Worm (Caenorhabditis elegans) whole organism, L1 larva: ENCODE measurements around the gene irld-25.

Experiments used
- aly-2 ChIP-seq: fragments of 150-350 bp; optimal IDR thresholded peaks from 2 replicates; lab custom pipeline; 2014; ENCODE audit warnings: missing biosample characterization, missing genetic modification characterization
- blmp-1 ChIP-seq: fragments of 150-350 bp; optimal IDR thresholded peaks from 2 replicates; lab custom pipeline; 2014; ENCODE audit warnings: missing biosample characterization, missing genetic modification characterization
- ces-1 ChIP-seq: fragments of 150-350 bp; optimal IDR thresholded peaks from 2 replicates; lab custom pipeline; 2014; ENCODE audit warnings: missing biosample characterization, missing genetic modification reagents, missing genetic modification characterization
- efl-1 ChIP-seq, 4 experiments: fragments of 150-350 bp; optimal IDR thresholded peaks in 3 of 4; peaks in 1 of 4; 1 replicate in 1 of 4; 2 replicates in 3 of 4; lab custom pipeline; 2014; ENCODE audit warnings: missing biosample characterization in 2 of 4, missing genetic modification characterization in 2 of 4, missing genetic modification reagents in 2 of 4
- unc-30 ChIP-seq: sonication (generic microtip); optimal IDR thresholded peaks from 2 replicates; lab custom pipeline; 2017; ENCODE audit warnings: missing biosample characterization, missing genetic modification characterization
- unc-86 ChIP-seq: sonication (generic microtip); optimal IDR thresholded peaks from 2 replicates; lab custom pipeline; 2016; ENCODE audit warnings: missing genetic modification characterization, missing compliant biosample characterization

ce11 chrV:15267405-15267804 lies 46.0 kb downstream of the irld-25 start, which contains the start of gene T10H4.13:
- no peak for TF ChIP-seq aly-2 (tag; lab: Kevin White, UChicago)
- TF ChIP-seq ces-1, result no peak
- TF ChIP-seq efl-1 (optimal IDR thresholded peaks at IDR 0.05; lab: Kevin White, UChicago), result no peak
- TF ChIP-seq efl-1 (GFP tag; optimal IDR thresholded peaks at IDR 0.05 in 1 of 2; lab: Kevin White, UChicago), result no peak
- no peak for TF ChIP-seq blmp-1 (tag; lab: Kevin White, UChicago)
- no peak for TF ChIP-seq unc-30 (tag; lab: Kevin White, UChicago)
- TF ChIP-seq unc-86 (tag; lab: Kevin White, UChicago), result no peak
